Worm (Caenorhabditis elegans): ENCODE results near the gene F13H8.11.

Gene F13H8.11

ce11 chrII:6222558-6222957, 37.3 kb downstream of the F13H8.11 start, which contains the start of gene C30B5.6:
Gene C30B5.6, minus strand, starts transcription at chrII:6222658.
- TF ChIP-seq gei-17 (GFP tag; optimal IDR thresholded peaks at IDR 0.05): no peak
- no peak for TF ChIP-seq tbp1 (GFP tag; optimal IDR thresholded peaks at IDR 0.05)
- TF ChIP-seq bed-1 (GFP tag; IDR thresholded peaks at IDR 0.05): no peak
- TF ChIP-seq attf-5 (GFP tag; optimal IDR thresholded peaks at IDR 0.05): no peak
- no peak for TF ChIP-seq snpc-1.1 (tag; optimal IDR thresholded peaks at IDR 0.05; ENCODE audit: insufficient read depth)
- no peak for TF ChIP-seq xnd-1 (tag; optimal IDR thresholded peaks at IDR 0.05)
- no peak for TF ChIP-seq fkh-3 (tag; optimal IDR thresholded peaks at IDR 0.05)
- TF ChIP-seq attf-6 (GFP tag; IDR thresholded peaks at IDR 0.05): no peak
- TF ChIP-seq snpc-3.4 (tag; optimal IDR thresholded peaks at IDR 0.05): no peak
- no peak for TF ChIP-seq hmg-20 (GFP tag; IDR thresholded peaks at IDR 0.05)
- no peak for TF ChIP-seq egl-44 (GFP tag; IDR thresholded peaks at IDR 0.05)
- TF ChIP-seq ztf-18 (tag; optimal IDR thresholded peaks at IDR 0.05): no peak
- no peak for TF ChIP-seq nfyb-1 (GFP tag; IDR thresholded peaks at IDR 0.05)
- no peak for TF ChIP-seq aptf-3 (GFP tag; IDR thresholded peaks at IDR 0.05)
- TF ChIP-seq F37B4.10 (GFP tag; IDR thresholded peaks at IDR 0.05): no peak
- no peak for TF ChIP-seq cebp-2 (GFP tag; IDR thresholded peaks at IDR 0.05)
- no peak for TF ChIP-seq Y56A3A.18 (GFP tag; IDR thresholded peaks at IDR 0.05)
- no peak for TF ChIP-seq K11D2.4 (GFP tag; IDR thresholded peaks at IDR 0.05)

ce11 chrII:6221470-6221869, 38.4 kb downstream of the F13H8.11 start:
- TF ChIP-seq lir-1 (GFP tag; conservative IDR thresholded peaks at IDR 0.05) (no peak), gei-17 (GFP tag; optimal IDR thresholded peaks at IDR 0.05) (no peak)

- TF ChIP-seq sptf-2 (GFP tag; optimal IDR thresholded peaks at IDR 0.05) (no peak), Y53G8AR.9 (GFP tag; conservative IDR thresholded peaks at IDR 0.05) (no peak), pbrm-1 (GFP tag; IDR thresholded peaks at IDR 0.05) (no peak), nfya-2 (GFP tag; IDR thresholded peaks at IDR 0.05) (no peak), ztf-22 (GFP tag; optimal IDR thresholded peaks at IDR 0.05) (no peak), ztf-28 (GFP tag; IDR thresholded peaks at IDR 0.05) (no peak), T26A5.8 (tag; optimal IDR thresholded peaks at IDR 0.05) (no peak), somi-1 (GFP tag; optimal IDR thresholded peaks at IDR 0.05) (no peak), ztf-18 (tag; optimal IDR thresholded peaks at IDR 0.05) (no peak), F39B2.1 (GFP tag; IDR thresholded peaks at IDR 0.05) (no peak), ceh-91 (GFP tag; IDR thresholded peaks at IDR 0.05) (no peak), F23B12.7 (tag; optimal IDR thresholded peaks at IDR 0.05; ENCODE audit: insufficient read depth) (no peak), akir-1 (GFP tag; optimal IDR thresholded peaks at IDR 0.05) (no peak)
These were observed 40.5 kb downstream of the F13H8.11 start, which contains the start of gene mks-2 for ce11 chrII:6219346-6219745. Gene mks-2, minus strand, starts transcription at chrII:6219446.

DNA sequence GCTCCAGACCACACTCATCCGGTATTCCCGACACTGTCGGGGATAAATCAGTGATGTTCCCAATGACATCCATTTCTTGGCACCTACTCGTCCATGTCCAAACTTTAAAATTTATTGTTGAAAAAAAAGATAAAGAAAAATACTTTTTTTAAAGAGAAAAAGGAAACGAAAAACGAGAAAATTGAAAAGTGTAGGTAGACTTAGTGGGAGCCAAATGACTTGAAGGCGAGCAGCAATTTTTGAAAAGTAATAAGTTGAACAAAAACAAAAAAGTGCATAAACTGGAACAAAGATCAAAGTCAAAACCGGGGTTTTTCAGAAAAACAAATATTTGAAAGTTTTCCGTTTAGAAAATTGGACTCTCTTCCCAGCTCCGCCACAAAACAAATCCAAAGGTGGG, 51.7 kb downstream of the F13H8.11 start, which contains the start of gene daf-37:
Gene daf-37 (minus strand): TSS at position 101 of the 400 bp plus-strand sequence.
- no peak for TF ChIP-seq hmg-1.2 (GFP tag; IDR thresholded peaks at IDR 0.05)
- TF ChIP-seq zfh-2 (GFP tag; conservative IDR thresholded peaks at IDR 0.05): no peak
- TF ChIP-seq F49E8.2 (tag; optimal IDR thresholded peaks at IDR 0.05; ENCODE audit: insufficient read depth): no peak
- TF ChIP-seq nfyb-1 (GFP tag; IDR thresholded peaks at IDR 0.05): no peak
- TF ChIP-seq efl-1 (GFP tag; optimal IDR thresholded peaks at IDR 0.05): no peak
- TF ChIP-seq F39B2.1 (GFP tag; IDR thresholded peaks at IDR 0.05): no peak

Measured in whole organism, young adult.